Worm (Caenorhabditis elegans): Measurements from ENCODE around the gene T04C10.3.

- TF ChIP-seq irx-1 (tag; optimal IDR thresholded peaks at IDR 0.05) (no peak), unc-62 (GFP tag; optimal IDR thresholded peaks at IDR 0.05) (no peak), snpc-4 (tag; optimal IDR thresholded peaks at IDR 0.05) (no peak), egl-27 (tag; optimal IDR thresholded peaks at IDR 0.05) (no peak)
These were observed 44.3 kb upstream of the T04C10.3 start for ce11 chrX:14767813-14768212.
